Fruit fly (Drosophila melanogaster) whole organism, embryonic: ENCODE data around the gene CG3184.

ENCODE experiments used
- CG10147 ChIP-seq: fragments of 200-800 bp; sonication (Bioruptor generic); optimal IDR thresholded peaks from 2 replicates; lab custom pipeline; 2019; ENCODE audit warnings: missing biosample characterization, mild to moderate bottlenecking, missing genetic modification characterization, moderate library complexity
- CG10274 ChIP-seq: fragments of 200-800 bp; sonication (Bioruptor generic); optimal IDR thresholded peaks from 3 replicates; lab custom pipeline; 2017; ENCODE audit warnings: missing biosample characterization, mild to moderate bottlenecking, missing genetic modification characterization
- CG10462 ChIP-seq: fragments of 200-800 bp; sonication (Bioruptor generic); optimal IDR thresholded peaks from 2 replicates; lab custom pipeline; 2016; ENCODE audit warnings: missing biosample characterization, missing genetic modification characterization
- CG10654 ChIP-seq: fragments of 200-800 bp; sonication (Bioruptor generic); optimal IDR thresholded peaks from 2 replicates; lab custom pipeline; 2016; ENCODE audit warnings: missing biosample characterization, missing genetic modification characterization
- CG11093 ChIP-seq: fragments of 200-800 bp; sonication (Bioruptor generic); IDR thresholded peaks from 3 replicates; pipeline ENCODE4 v1.3.6; 2022; ENCODE audit warnings: missing biosample characterization, missing genetic modification characterization
- CG11247 ChIP-seq: fragments of 200-800 bp; sonication (Bioruptor generic); IDR thresholded peaks from 2 replicates; pipeline ENCODE4 v1.3.6; 2022; ENCODE audit warnings: missing biosample characterization, missing genetic modification characterization
- CG11504 ChIP-seq: fragments of 200-800 bp; sonication (Bioruptor generic); optimal IDR thresholded peaks from 3 replicates; lab custom pipeline; 2019; ENCODE audit warnings: missing biosample characterization, mild to moderate bottlenecking, missing genetic modification characterization, moderate library complexity
- CG12219 ChIP-seq: fragments of 200-800 bp; sonication (Bioruptor generic); optimal IDR thresholded peaks from 3 replicates; lab custom pipeline; 2018; ENCODE audit warnings: missing biosample characterization, mild to moderate bottlenecking, missing genetic modification characterization
- CG12942 ChIP-seq: fragments of 200-800 bp; sonication (Bioruptor generic); optimal IDR thresholded peaks from 3 replicates; lab custom pipeline; 2016; ENCODE audit warnings: missing biosample characterization, missing genetic modification characterization
- CG14860 ChIP-seq: fragments of 200-800 bp; sonication (Bioruptor generic); IDR thresholded peaks from 3 replicates; pipeline ENCODE4 v1.3.6; 2022; ENCODE audit warnings: missing biosample characterization, missing genetic modification characterization; ENCODE audit not compliant: partially characterized antibody
- CG15269 ChIP-seq: fragments of 200-800 bp; sonication (Bioruptor generic); optimal IDR thresholded peaks from 2 replicates; lab custom pipeline; 2018; ENCODE audit warnings: missing biosample characterization, mild to moderate bottlenecking, missing genetic modification characterization, moderate library complexity
- CG1603 ChIP-seq: fragments of 200-800 bp; sonication (Bioruptor generic); optimal IDR thresholded peaks from 2 replicates; lab custom pipeline; 2019; ENCODE audit warnings: missing biosample characterization, mild to moderate bottlenecking, missing genetic modification characterization, moderate library complexity
- CG16779 ChIP-seq: fragments of 200-800 bp; sonication (Bioruptor generic); IDR thresholded peaks from 2 replicates; pipeline ENCODE4 v1.3.6; 2022; ENCODE audit warnings: missing biosample characterization, missing genetic modification characterization
- CG16815 ChIP-seq: fragments of 200-800 bp; sonication (Bioruptor generic); optimal IDR thresholded peaks from 3 replicates; lab custom pipeline; 2017; ENCODE audit warnings: missing biosample characterization, mild to moderate bottlenecking, missing genetic modification characterization
- CG17802 ChIP-seq: fragments of 200-800 bp; sonication (Bioruptor generic); optimal IDR thresholded peaks from 2 replicates; lab custom pipeline; 2018; ENCODE audit warnings: missing biosample characterization, mild to moderate bottlenecking, missing genetic modification characterization, moderate library complexity
- CG1832 ChIP-seq: fragments of 200-800 bp; sonication (Bioruptor generic); optimal IDR thresholded peaks from 2 replicates; lab custom pipeline; 2017; ENCODE audit warnings: missing biosample characterization, mild to moderate bottlenecking, missing genetic modification characterization, inconsistent platforms
- CG18599 ChIP-seq: fragments of 200-800 bp; sonication (Bioruptor generic); optimal IDR thresholded peaks from 3 replicates; lab custom pipeline; 2017; ENCODE audit warnings: missing biosample characterization, missing genetic modification characterization, mild to moderate bottlenecking, moderate library complexity, missing genetic modification reagents
- CG2199 ChIP-seq: fragments of 200-800 bp; sonication (Bioruptor generic); IDR thresholded peaks from 3 replicates; pipeline ENCODE4 v1.3.6; 2022; ENCODE audit warnings: missing biosample characterization, missing genetic modification characterization
- CG30431 ChIP-seq: fragments of 200-800 bp; sonication (Bioruptor generic); optimal IDR thresholded peaks from 2 replicates; lab custom pipeline; 2017; ENCODE audit warnings: missing biosample characterization, missing genetic modification characterization
- CG5953 ChIP-seq: fragments of 200-800 bp; sonication (Bioruptor generic); IDR thresholded peaks from 2 replicates; pipeline ENCODE4 v1.3.6; 2022; ENCODE audit warnings: missing biosample characterization, missing genetic modification characterization
- CG6254 ChIP-seq: fragments of 200-800 bp; sonication (Bioruptor generic); optimal IDR thresholded peaks from 3 replicates; lab custom pipeline; 2017; ENCODE audit warnings: mild to moderate bottlenecking, missing biosample characterization, missing genetic modification reagents, missing genetic modification characterization
- D19A ChIP-seq: fragments of 200-800 bp; optimal IDR thresholded peaks from 3 replicates; lab custom pipeline; 2019; ENCODE audit warnings: missing biosample characterization, mild to moderate bottlenecking, missing genetic modification characterization, moderate library complexity
- Dad ChIP-seq: fragments of 200-800 bp; sonication (Bioruptor generic); optimal IDR thresholded peaks from 3 replicates; lab custom pipeline; 2016; ENCODE audit warnings: missing biosample characterization, missing genetic modification characterization
- Dip2 ChIP-seq: fragments of 200-800 bp; sonication (Bioruptor generic); IDR thresholded peaks from 2 replicates; pipeline ENCODE4 v1.3.6; 2022; ENCODE audit warnings: missing biosample characterization, missing genetic modification characterization
- Drgx ChIP-seq: fragments of 200-800 bp; sonication (Bioruptor generic); IDR thresholded peaks from 2 replicates; pipeline ENCODE4 v1.3.6; 2022; ENCODE audit warnings: missing biosample characterization, missing genetic modification characterization
- ERR ChIP-seq: fragments of 200-800 bp; sonication (Bioruptor generic); optimal IDR thresholded peaks from 2 replicates; lab custom pipeline; 2016; ENCODE audit warnings: missing biosample characterization, missing genetic modification characterization
- Ets97D ChIP-seq: fragments of 200-800 bp; sonication (Bioruptor generic); optimal IDR thresholded peaks from 3 replicates; lab custom pipeline; 2016; ENCODE audit warnings: missing biosample characterization, missing genetic modification characterization
- HLH54F ChIP-seq: fragments of 200-800 bp; sonication (Bioruptor generic); optimal IDR thresholded peaks from 3 replicates; lab custom pipeline; 2016; ENCODE audit warnings: missing biosample characterization, missing genetic modification characterization
- Hsf ChIP-seq: fragments of 200-800 bp; sonication (Bioruptor generic); optimal IDR thresholded peaks from 3 replicates; lab custom pipeline; 2016; ENCODE audit warnings: missing biosample characterization, missing genetic modification characterization
- MBD-R2 ChIP-seq: fragments of 200-800 bp; sonication (Bioruptor generic); IDR thresholded peaks from 2 replicates; pipeline ENCODE4 v1.3.6; 2022; ENCODE audit warnings: missing biosample characterization, missing genetic modification characterization
- Sin3A ChIP-seq: fragments of >200 bp; optimal IDR thresholded peaks from 2 replicates; lab custom pipeline; 2018
- Sox102F ChIP-seq: fragments of 200-800 bp; sonication (Bioruptor generic); optimal IDR thresholded peaks from 2 replicates; lab custom pipeline; 2018; ENCODE audit warnings: missing biosample characterization, mild to moderate bottlenecking, missing genetic modification characterization, moderate library complexity
- amos ChIP-seq: fragments of 200-800 bp; sonication (Bioruptor generic); IDR thresholded peaks from 2 replicates; pipeline ENCODE4 v1.3.6; 2022; ENCODE audit warnings: missing biosample characterization, missing genetic modification characterization; ENCODE audit not compliant: partially characterized antibody
- ara ChIP-seq: fragments of 200-800 bp; sonication (Bioruptor generic); IDR thresholded peaks from 2 replicates; pipeline ENCODE4 v1.3.6; 2022; ENCODE audit warnings: missing biosample characterization, missing genetic modification characterization
- dati ChIP-seq: fragments of 200-800 bp; sonication (Bioruptor generic); IDR thresholded peaks from 2 replicates; pipeline ENCODE4 v1.3.6; 2022; ENCODE audit warnings: missing biosample characterization, missing genetic modification characterization
- dimm ChIP-seq: fragments of 200-800 bp; sonication (Bioruptor generic); IDR thresholded peaks from 2 replicates; pipeline ENCODE4 v1.3.6; 2022; ENCODE audit warnings: missing biosample characterization, missing genetic modification characterization
- ham ChIP-seq: fragments of 200-800 bp; sonication (Bioruptor generic); IDR thresholded peaks from 2 replicates; pipeline ENCODE4 v1.3.6; 2022; ENCODE audit warnings: missing biosample characterization, missing genetic modification characterization
- her ChIP-seq: fragments of 200-800 bp; sonication (Bioruptor generic); optimal IDR thresholded peaks from 2 replicates; lab custom pipeline; 2016; ENCODE audit warnings: missing biosample characterization, missing genetic modification characterization
- inv ChIP-seq: fragments of 200-800 bp; sonication (Bioruptor generic); IDR thresholded peaks from 2 replicates; pipeline ENCODE4 v1.3.6; 2022; ENCODE audit warnings: missing biosample characterization, missing genetic modification characterization; ENCODE audit not compliant: partially characterized antibody
- klu ChIP-seq: fragments of 200-800 bp; sonication (Bioruptor generic); IDR thresholded peaks from 2 replicates; pipeline ENCODE4 v1.3.6; 2022; ENCODE audit warnings: missing biosample characterization, missing genetic modification characterization
- lbe ChIP-seq: fragments of 200-800 bp; sonication (Bioruptor generic); optimal IDR thresholded peaks from 2 replicates; lab custom pipeline; 2016; ENCODE audit warnings: missing biosample characterization, mild to moderate bottlenecking, missing genetic modification characterization
- luna ChIP-seq: fragments of 200-800 bp; sonication (Bioruptor generic); optimal IDR thresholded peaks from 2 replicates; lab custom pipeline; 2016; ENCODE audit warnings: missing biosample characterization, missing genetic modification characterization
- nom ChIP-seq: fragments of 200-800 bp; sonication (Bioruptor generic); optimal IDR thresholded peaks from 2 replicates; lab custom pipeline; 2017; ENCODE audit warnings: missing biosample characterization, missing genetic modification characterization, mild to moderate bottlenecking, moderate library complexity, missing genetic modification reagents
- salm ChIP-seq: fragments of 200-800 bp; sonication (Bioruptor generic); optimal IDR thresholded peaks from 2 replicates; lab custom pipeline; 2018; ENCODE audit warnings: missing biosample characterization, mild to moderate bottlenecking, missing genetic modification characterization
- scrt ChIP-seq: fragments of 200-800 bp; sonication (Bioruptor generic); optimal IDR thresholded peaks from 2 replicates; lab custom pipeline; 2018; ENCODE audit warnings: missing biosample characterization, mild to moderate bottlenecking, missing genetic modification characterization, moderate library complexity
- so ChIP-seq: fragments of 200-800 bp; sonication (Bioruptor generic); IDR thresholded peaks from 3 replicates; pipeline ENCODE4 v1.3.6; 2022; ENCODE audit warnings: missing biosample characterization, missing genetic modification characterization
- stc ChIP-seq: fragments of 200-800 bp; sonication (Bioruptor generic); IDR thresholded peaks from 2 replicates; pipeline ENCODE4 v1.3.6; 2022; ENCODE audit warnings: missing biosample characterization, missing genetic modification characterization
- stwl ChIP-seq: fragments of 200-800 bp; sonication (Bioruptor generic); optimal IDR thresholded peaks from 3 replicates; lab custom pipeline; 2018; ENCODE audit warnings: missing biosample characterization, mild to moderate bottlenecking, missing genetic modification characterization, moderate library complexity
- wdn ChIP-seq: fragments of 200-800 bp; sonication (Bioruptor generic); IDR thresholded peaks from 2 replicates; pipeline ENCODE4 v1.3.6; 2022; ENCODE audit warnings: missing biosample characterization, missing genetic modification characterization
- wek ChIP-seq: fragments of 200-800 bp; sonication (Bioruptor generic); optimal IDR thresholded peaks from 3 replicates; lab custom pipeline; 2018; ENCODE audit warnings: missing biosample characterization, mild to moderate bottlenecking, missing genetic modification characterization, moderate library complexity
- zfh1 ChIP-seq: fragments of 200-800 bp; sonication (Bioruptor generic); IDR thresholded peaks from 3 replicates; pipeline ENCODE4 v1.3.6; 2022; ENCODE audit warnings: missing biosample characterization, missing genetic modification characterization

CG3184 gene

dm6 chrX:6711295-6711694, 22.7 kb upstream of the CG3184 start (continued):
- TF ChIP-seq CG10654 (GFP tag; lab: Kevin White, UChicago), result peak; percentile 64
- TF ChIP-seq CG16779 (GFP tag; lab: Robert Waterston, UW), result no peak
- peak; percentile 92 for TF ChIP-seq Drgx
- peak; percentile 54 for TF ChIP-seq wek (GFP tag; lab: Kevin White, UChicago)
- TF ChIP-seq dimm (GFP tag; lab: Robert Waterston, UW), result 0 out of 2 replicates have a peak, but pooled peaks have one; percentile 25
- peak; percentile 91 for TF ChIP-seq CG18599 (GFP tag; lab: Kevin White, UChicago)
- 0 out of 2 replicates have a peak, but pooled peaks have one; percentile 38 for TF ChIP-seq dati
- TF ChIP-seq ham, result no peak
- TF ChIP-seq amos (GFP tag; lab: Robert Waterston, UW), result no peak
- peak; percentile 49 for TF ChIP-seq CG10147 (GFP tag; lab: Kevin White, UChicago)
- peak; percentile 77 for TF ChIP-seq CG6254
- no peak for TF ChIP-seq Dip2 (GFP tag; lab: Robert Waterston, UW)
- peak; percentile 70 for TF ChIP-seq D19A (tag; lab: Kevin White, UChicago)
- TF ChIP-seq CG11504, result peak; percentile 87
- peak; percentile 80 for TF ChIP-seq her (GFP tag; lab: Kevin White, UChicago)
- peak; percentile 35 for TF ChIP-seq luna
- TF ChIP-seq CG30431 (GFP tag; lab: Kevin White, UChicago), result peak; percentile 54
- TF ChIP-seq Sox102F (GFP tag; lab: Kevin White, UChicago), result peak; percentile 85
- TF ChIP-seq MBD-R2 (GFP tag; lab: Robert Waterston, UW), result peak; percentile 36; the same call in 1 of the 2 replicates
- peak; percentile 43 for TF ChIP-seq CG17802 (tag; lab: Kevin White, UChicago)
- no peak for TF ChIP-seq CG14860 (GFP tag; lab: Robert Waterston, UW)
- TF ChIP-seq CG5953, result 0 out of 2 replicates have a peak, but pooled peaks have one; percentile 4
- TF ChIP-seq CG16815 (GFP tag; lab: Kevin White, UChicago), result peak; percentile 54
- peak; percentile 49 for TF ChIP-seq CG12942 (GFP tag; lab: Kevin White, UChicago)
- TF ChIP-seq salm (tag; lab: Kevin White, UChicago), result peak; percentile 70
- TF ChIP-seq lbe (GFP tag; lab: Kevin White, UChicago), result no peak
- peak; percentile 63; the same call in 1 of the 3 replicates for TF ChIP-seq CG2199 (GFP tag; lab: Robert Waterston, UW)
- peak; percentile 75 for TF ChIP-seq wdn (GFP tag; lab: Robert Waterston, UW)
- TF ChIP-seq ara (GFP tag; lab: Robert Waterston, UW), result peak; percentile 71
- no peak for TF ChIP-seq Sin3A (lab: Kevin White, UChicago)
- peak; percentile 61; the same call in 1 of the 3 replicates for TF ChIP-seq CG11093 (GFP tag; lab: Robert Waterston, UW)
- peak; percentile 73 for TF ChIP-seq HLH54F (GFP tag; lab: Kevin White, UChicago)
- peak; percentile 62 for TF ChIP-seq CG11247 (GFP tag; lab: Robert Waterston, UW)
- peak; percentile 20 for TF ChIP-seq Ets97D (GFP tag; lab: Kevin White, UChicago)
- peak; percentile 81 for TF ChIP-seq CG12219 (GFP tag; lab: Kevin White, UChicago)
- TF ChIP-seq scrt, result peak; percentile 77
- TF ChIP-seq Hsf (GFP tag; lab: Kevin White, UChicago), result peak; percentile 81
- peak; percentile 91 for TF ChIP-seq CG1603 (tag; lab: Kevin White, UChicago)
- no peak for TF ChIP-seq stwl (tag; lab: Kevin White, UChicago)
- TF ChIP-seq inv, result no peak
- TF ChIP-seq klu, result peak; percentile 37; the same call in 1 of the 2 replicates
- TF ChIP-seq stc (GFP tag; lab: Robert Waterston, UW), result peak; percentile 48
- no peak for TF ChIP-seq CG1832
- peak; percentile 65 for TF ChIP-seq ERR
- peak; percentile 84 for TF ChIP-seq CG15269 (tag; lab: Kevin White, UChicago)
- peak; percentile 79; the same call in 2 of the 3 replicates for TF ChIP-seq so (GFP tag; lab: Robert Waterston, UW)
- peak; percentile 66 for TF ChIP-seq Dad (GFP tag; lab: Kevin White, UChicago)
- peak; percentile 41 for TF ChIP-seq nom
- TF ChIP-seq CG10462 (GFP tag; lab: Kevin White, UChicago), result peak; percentile 37
- TF ChIP-seq zfh1 (GFP tag; lab: Robert Waterston, UW), result peak; percentile 72
- TF ChIP-seq CG10274 (GFP tag; lab: Kevin White, UChicago), result peak; percentile 34
